Worm (Caenorhabditis elegans) whole organism, L1 larva: ENCODE results near the gene sde-2.

Experiments used
- fkh-10 ChIP-seq: sonication (generic microtip); optimal IDR thresholded peaks from 2 replicates; lab custom pipeline; 2017; ENCODE audit warnings: missing biosample characterization, missing genetic modification reagents, missing genetic modification characterization
- nhr-11 ChIP-seq: fragments of 150-350 bp; optimal IDR thresholded peaks from 2 replicates; lab custom pipeline; 2014; ENCODE audit warnings: missing biosample characterization, missing genetic modification characterization
- sptf-1 ChIP-seq: fragments of 150-350 bp; optimal IDR thresholded peaks from 2 replicates; lab custom pipeline; 2014; ENCODE audit warnings: missing biosample characterization, missing genetic modification characterization

- TF ChIP-seq sptf-1 (no peak), nhr-11 (tag; lab: Kevin White, UChicago) (no peak), fkh-10 (GFP tag; lab: Kevin White, UChicago) (no peak)
Observed at ce11 chrV:13657291-13657690, 29.9 kb downstream of the sde-2 start.
